Fruit fly (Drosophila melanogaster) whole organism, prepupa: ENCODE data around the gene sle.

Experiments used
- Blimp-1 ChIP-seq: fragments of 200-800 bp; sonication (Bioruptor generic); optimal IDR thresholded peaks from 3 replicates; lab custom pipeline; 2017; ENCODE audit warnings: missing biosample characterization, missing genetic modification characterization, mild to moderate bottlenecking, moderate library complexity, missing genetic modification reagents
- CG16779 ChIP-seq: fragments of 200-800 bp; sonication (Bioruptor generic); optimal IDR thresholded peaks from 3 replicates; lab custom pipeline; 2017; ENCODE audit warnings: missing biosample characterization, mild to moderate bottlenecking, missing genetic modification characterization
- CG32006 ChIP-seq: fragments of 200-800 bp; sonication (Bioruptor generic); optimal IDR thresholded peaks from 3 replicates; lab custom pipeline; 2017; ENCODE audit warnings: missing biosample characterization, mild to moderate bottlenecking, missing genetic modification characterization
- CG8632 ChIP-seq: fragments of 200-800 bp; sonication (Bioruptor generic); optimal IDR thresholded peaks from 3 replicates; lab custom pipeline; 2016; ENCODE audit warnings: missing biosample characterization, missing genetic modification characterization
- CG9139 ChIP-seq: fragments of 200-800 bp; sonication (Bioruptor generic); optimal IDR thresholded peaks from 3 replicates; lab custom pipeline; 2017; ENCODE audit warnings: missing biosample characterization, mild to moderate bottlenecking, missing genetic modification characterization
- Eip75B ChIP-seq: fragments of 200-800 bp; sonication (Bioruptor generic); optimal IDR thresholded peaks from 3 replicates; lab custom pipeline; 2016; ENCODE audit warnings: missing biosample characterization, missing genetic modification characterization
- Eip78C ChIP-seq: fragments of 200-800 bp; sonication (Bioruptor generic); peaks from one replicate; lab custom pipeline; 2016; ENCODE audit warnings: missing biosample characterization, missing genetic modification characterization
- Met ChIP-seq: fragments of 200-800 bp; sonication (Bioruptor generic); optimal IDR thresholded peaks from 3 replicates; lab custom pipeline; 2016; ENCODE audit warnings: missing biosample characterization, missing genetic modification characterization
- achi ChIP-seq: fragments of 200-800 bp; sonication (Bioruptor generic); optimal IDR thresholded peaks from 3 replicates; lab custom pipeline; 2016; ENCODE audit warnings: missing biosample characterization, missing genetic modification characterization
- eg ChIP-seq: fragments of 200-800 bp; sonication (Bioruptor generic); IDR thresholded peaks from 3 replicates; pipeline ENCODE4 v1.3.6; 2022; ENCODE audit warnings: missing biosample characterization, missing genetic modification characterization
- fkh ChIP-seq: fragments of 200-800 bp; sonication (Bioruptor generic); optimal IDR thresholded peaks from 3 replicates; lab custom pipeline; 2017; ENCODE audit warnings: missing biosample characterization, mild to moderate bottlenecking, missing genetic modification characterization, moderate library complexity
- pdm3 ChIP-seq: fragments of 200-800 bp; sonication (Bioruptor generic); optimal IDR thresholded peaks from 3 replicates; lab custom pipeline; 2016; ENCODE audit warnings: missing biosample characterization, missing genetic modification characterization
- vri ChIP-seq: fragments of 200-800 bp; sonication (Bioruptor generic); optimal IDR thresholded peaks from 3 replicates; lab custom pipeline; 2016; ENCODE audit warnings: missing biosample characterization, mild to moderate bottlenecking, missing genetic modification characterization

DNA sequence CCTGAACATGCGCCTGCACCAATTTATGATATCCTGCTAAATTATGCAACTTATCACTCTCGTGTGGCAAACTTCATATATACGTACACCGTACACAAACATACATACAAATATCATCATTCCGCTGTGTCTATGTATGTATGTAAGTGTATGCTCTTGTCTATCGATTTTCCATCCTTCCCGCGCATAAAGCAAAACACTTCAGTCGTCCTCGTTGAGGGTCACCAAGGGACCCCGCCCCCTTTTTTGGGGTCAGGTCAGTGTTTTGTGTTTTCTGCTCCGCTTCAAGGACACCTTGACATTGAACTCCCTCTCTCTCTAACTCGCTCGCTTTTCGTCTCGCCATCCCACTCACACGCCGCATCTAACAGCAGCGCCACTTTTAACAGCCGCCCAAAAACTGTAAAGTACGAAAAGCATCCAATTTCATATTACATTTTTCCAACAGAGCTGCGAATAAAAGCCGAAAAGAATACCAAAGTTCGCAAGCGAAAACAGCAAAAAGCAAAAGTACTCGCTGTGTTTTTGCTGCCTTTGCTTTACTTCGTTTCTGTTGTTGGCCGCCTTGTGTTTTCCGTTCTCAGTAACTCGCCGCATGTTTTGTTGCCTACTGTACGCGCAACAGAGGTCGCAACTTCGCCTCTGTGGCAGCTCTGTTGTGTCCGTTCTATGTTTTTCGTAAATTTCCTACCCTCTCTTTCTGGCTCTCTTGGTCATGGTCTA, 23.1 kb downstream of the sle start:
- TF ChIP-seq vri (no peak), Eip75B (no peak), CG16779 (tag; lab: Kevin White, UChicago) (no peak), eg (GFP tag; lab: Robert Waterston, UW) (no peak), Met (no peak), Eip78C (GFP tag; lab: Kevin White, UChicago) (no peak), CG32006 (GFP tag; lab: Kevin White, UChicago) (no peak), pdm3 (GFP tag; lab: Kevin White, UChicago) (no peak), CG9139 (GFP tag; lab: Kevin White, UChicago) (no peak), Blimp-1 (no peak), CG8632 (no peak), achi (GFP tag; lab: Kevin White, UChicago) (no peak), fkh (GFP tag; lab: Kevin White, UChicago) (no peak)
